Worm (Caenorhabditis elegans): ENCODE measurements around the gene Y73C8C.3.

The Y73C8C.3 gene

DNA sequence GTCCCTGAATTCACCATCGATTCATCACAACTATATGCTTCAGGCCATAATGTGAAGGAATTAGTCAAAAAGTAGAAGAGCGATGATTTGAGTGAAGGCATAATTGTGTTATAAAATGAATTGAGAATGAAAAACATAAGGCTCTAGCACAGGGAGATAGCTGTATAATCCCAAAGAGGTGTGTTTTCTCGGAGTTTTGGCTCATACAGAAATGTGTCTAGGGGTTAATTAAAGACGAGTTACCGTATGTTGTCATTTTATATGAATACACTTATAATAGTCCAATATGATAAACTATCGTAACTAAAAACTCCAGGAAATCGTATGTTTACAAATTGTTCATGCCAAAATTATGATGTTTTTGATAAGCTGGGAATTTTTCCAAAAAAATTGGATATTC, 34.3 kb upstream of the Y73C8C.3 start, which contains the start of gene srt-5:
TSS of gene srt-5 (minus strand) at position 101 of the 400 bp plus-strand sequence.
- TF ChIP-seq ceh-82 (tag; optimal IDR thresholded peaks at IDR 0.05) (no peak), elt-1 (tag; optimal IDR thresholded peaks at IDR 0.05) (no peak), nhr-23 (tag; optimal IDR thresholded peaks at IDR 0.05) (no peak), dmd-4 (tag; optimal IDR thresholded peaks at IDR 0.05) (no peak), nhr-21 (tag; optimal IDR thresholded peaks at IDR 0.05) (no peak), aly-2 (tag; optimal IDR thresholded peaks at IDR 0.05) (no peak), nhr-77 (tag; optimal IDR thresholded peaks at IDR 0.05) (no peak), nhr-25 (tag; optimal IDR thresholded peaks at IDR 0.05) (no peak), skn-1 (tag; optimal IDR thresholded peaks at IDR 0.05) (no peak), snpc-4 (tag; optimal IDR thresholded peaks at IDR 0.05) (no peak), R02D3.7 (tag; optimal IDR thresholded peaks at IDR 0.05) (no peak), lsy-2 (tag; optimal IDR thresholded peaks at IDR 0.05) (no peak), ztf-1 (GFP tag; conservative IDR thresholded peaks at IDR 0.05) (no peak), Y55F3AM.14 (GFP tag; optimal IDR thresholded peaks at IDR 0.05) (no peak), lin-11 (tag; optimal IDR thresholded peaks at IDR 0.05) (no peak), elt-3 (tag; optimal IDR thresholded peaks at IDR 0.05) (no peak), ZK546.5 (tag; optimal IDR thresholded peaks at IDR 0.05) (no peak)

ce11 chrV:3081471-3081870, 33.6 kb upstream of the Y73C8C.3 start, which contains the start of gene srt-7:
srt-7 (plus strand) TSS chrV:3081771.
- TF ChIP-seq elt-3 (tag; optimal IDR thresholded peaks at IDR 0.05) (no peak), skn-1 (tag; optimal IDR thresholded peaks at IDR 0.05) (no peak), unc-39 (tag; optimal IDR thresholded peaks at IDR 0.05) (no peak), lin-39 (tag; optimal IDR thresholded peaks at IDR 0.05) (no peak), nhr-129 (tag; optimal IDR thresholded peaks at IDR 0.05) (no peak), aly-2 (tag; optimal IDR thresholded peaks at IDR 0.05) (no peak), Y55F3AM.14 (GFP tag; optimal IDR thresholded peaks at IDR 0.05) (no peak), snpc-4 (tag; optimal IDR thresholded peaks at IDR 0.05) (no peak), sma-3 (GFP tag; optimal IDR thresholded peaks at IDR 0.05) (no peak), gmeb-1 (tag; optimal IDR thresholded peaks at IDR 0.05) (no peak), egl-27 (tag; optimal IDR thresholded peaks at IDR 0.05) (no peak), unc-55 (GFP tag; optimal IDR thresholded peaks at IDR 0.05) (no peak), ceh-16 (tag; optimal IDR thresholded peaks at IDR 0.05) (no peak), nhr-21 (tag; optimal IDR thresholded peaks at IDR 0.05) (no peak)

DNA sequence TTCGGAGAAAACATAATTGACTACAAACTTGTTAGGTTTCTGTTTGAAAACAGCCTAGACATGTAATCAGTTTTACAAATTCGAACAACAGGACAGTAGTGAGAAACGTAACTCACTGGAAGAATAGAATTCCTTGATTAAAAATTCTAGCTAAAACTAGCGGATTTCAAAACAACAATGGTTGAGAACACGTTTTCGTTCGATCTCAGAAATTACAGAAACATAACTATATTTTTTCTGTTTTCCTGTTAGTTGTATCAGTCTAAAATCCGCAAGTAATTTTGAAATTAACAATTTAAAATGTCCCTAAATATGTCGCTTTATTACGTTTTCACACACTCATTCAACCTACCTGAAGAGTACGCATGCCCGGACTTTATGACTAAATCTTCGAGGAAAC, 28.8 kb upstream of the Y73C8C.3 start, which contains the start of gene srt-8:
TSS of gene srt-8 (plus strand) at position 301 of the 400 bp plus-strand sequence.
- no peak for TF ChIP-seq mab-5 (tag; optimal IDR thresholded peaks at IDR 0.05)
- no peak for TF ChIP-seq elt-1 (tag; optimal IDR thresholded peaks at IDR 0.05)
- no peak for TF ChIP-seq ceh-82 (tag; optimal IDR thresholded peaks at IDR 0.05)
- no peak for TF ChIP-seq elt-3 (tag; optimal IDR thresholded peaks at IDR 0.05)

- TF ChIP-seq elt-1 (tag; optimal IDR thresholded peaks at IDR 0.05) = no peak
- TF ChIP-seq blmp-1 (tag; optimal IDR thresholded peaks at IDR 0.05; ENCODE audit: insufficient read depth) = no peak
- TF ChIP-seq nhr-237 (tag; optimal IDR thresholded peaks at IDR 0.05) = no peak
- TF ChIP-seq nhr-12 (tag; optimal IDR thresholded peaks at IDR 0.05) = no peak
- TF ChIP-seq dmd-4 (tag; optimal IDR thresholded peaks at IDR 0.05) = no peak
- TF ChIP-seq sma-3 (GFP tag; optimal IDR thresholded peaks at IDR 0.05) = no peak
- TF ChIP-seq nhr-11 (tag; optimal IDR thresholded peaks at IDR 0.05) = no peak
- no peak for TF ChIP-seq nhr-25 (tag; optimal IDR thresholded peaks at IDR 0.05)
These were observed 26.3 kb upstream of the Y73C8C.3 start, which contains the start of gene acs-21 for ce11 chrV:3088768-3089167. acs-21 (plus strand) TSS chrV:3089068.

- TF ChIP-seq nhr-12 (tag; optimal IDR thresholded peaks at IDR 0.05) (no peak), sma-9 (GFP tag; optimal IDR thresholded peaks at IDR 0.05) (peak; percentile 47), sma-9 (tag; optimal IDR thresholded peaks at IDR 0.05) (no peak), nhr-21 (tag; optimal IDR thresholded peaks at IDR 0.05) (no peak), C34F6.9 (tag; optimal IDR thresholded peaks at IDR 0.05) (peak; percentile 50), nhr-129 (tag; optimal IDR thresholded peaks at IDR 0.05) (peak; percentile 12), fos-1 (tag; optimal IDR thresholded peaks at IDR 0.05) (peak; percentile 19), crh-2 (tag; optimal IDR thresholded peaks at IDR 0.05) (no peak), Y55F3AM.14 (GFP tag; optimal IDR thresholded peaks at IDR 0.05) (no peak), unc-39 (tag; optimal IDR thresholded peaks at IDR 0.05) (no peak)
These were observed 20.7 kb upstream of the Y73C8C.3 start, which contains the start of gene cyp-33C9 for ce11 chrV:3094351-3094750. cyp-33C9 (minus strand) TSS chrV:3094561.

All from whole organism, L2 larva.